Worm (Caenorhabditis elegans) whole organism, L4/young adult: ENCODE results near the gene Y43F8B.22.

Source experiments
- W03F9.2 ChIP-seq: fragments of 150-350 bp; optimal IDR thresholded peaks from 2 replicates; lab custom pipeline; 2014; ENCODE audit warnings: missing biosample characterization, missing genetic modification characterization
- dao-5 ChIP-seq: sonication (generic microtip); optimal IDR thresholded peaks from 2 replicates; lab custom pipeline; 2016; ENCODE audit warnings: missing genotype, missing genetic modification characterization, moderate library complexity, missing compliant biosample characterization
- him-1 ChIP-seq: sonication (generic microtip); optimal IDR thresholded peaks from 2 replicates; lab custom pipeline; 2016; ENCODE audit warnings: missing genotype, missing genetic modification reagents, missing genetic modification characterization, missing compliant biosample characterization

Gene Y43F8B.22

DNA sequence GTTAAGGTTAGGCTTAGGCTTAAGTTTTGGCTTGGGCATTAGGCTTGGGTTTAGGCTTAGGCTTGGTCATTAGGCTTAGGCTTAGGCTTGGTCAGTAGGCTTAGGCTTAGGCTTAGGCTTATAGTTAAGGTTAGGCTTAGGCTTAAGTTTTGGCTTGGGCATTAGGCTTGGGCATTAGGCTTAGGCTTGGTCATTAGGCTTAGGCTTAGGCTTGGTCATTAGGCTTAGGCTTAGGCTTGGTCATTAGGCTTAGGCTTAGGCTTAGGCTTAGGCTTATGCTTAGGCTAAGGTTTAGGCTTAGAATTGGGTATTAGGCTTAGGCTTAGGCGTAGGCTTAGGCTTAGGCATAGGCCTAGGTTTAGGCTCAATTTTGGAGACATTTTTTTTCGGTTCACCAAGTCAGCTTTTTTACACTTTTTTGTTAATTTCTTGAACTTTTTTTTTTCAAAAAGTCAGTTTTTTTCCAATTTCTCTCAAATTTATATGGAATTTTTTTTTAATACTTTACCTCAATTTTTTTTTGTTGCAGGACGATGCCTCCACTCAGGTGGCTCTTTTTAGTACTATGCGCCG lies 20.0 kb downstream of the Y43F8B.22 start, which contains the start of gene Y43F8B.3:
Gene Y43F8B.3 (plus strand): TSS at position 523 of the 573 bp plus-strand sequence.
- no peak for TF ChIP-seq W03F9.2 (tag; lab: Kevin White, UChicago)
- TF ChIP-seq dao-5 (tag; lab: Kevin White, UChicago): no peak
- TF ChIP-seq him-1: no peak

DNA sequence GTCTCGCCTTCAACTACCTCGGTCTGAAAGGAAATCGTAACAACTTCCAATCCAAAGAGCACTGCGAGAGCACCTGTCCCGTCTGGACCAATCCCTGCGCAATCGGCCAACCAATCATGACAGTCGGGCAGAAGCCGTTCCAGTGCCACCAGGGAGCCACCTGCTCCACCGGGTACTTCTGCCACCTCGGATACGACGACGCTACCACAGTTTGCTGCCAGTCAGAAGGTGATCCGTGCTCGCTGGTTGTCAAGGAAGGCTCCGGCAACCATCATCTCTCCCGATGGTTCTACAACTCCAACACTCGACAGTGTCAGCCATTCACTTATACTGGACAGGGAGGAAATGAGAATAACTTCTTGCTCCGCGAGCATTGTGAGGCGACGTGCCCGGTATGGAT lies 26.4 kb downstream of the Y43F8B.22 start:
- TF ChIP-seq W03F9.2 (tag; lab: Kevin White, UChicago) (no peak), dao-5 (tag; lab: Kevin White, UChicago) (no peak), him-1 (no peak)

DNA sequence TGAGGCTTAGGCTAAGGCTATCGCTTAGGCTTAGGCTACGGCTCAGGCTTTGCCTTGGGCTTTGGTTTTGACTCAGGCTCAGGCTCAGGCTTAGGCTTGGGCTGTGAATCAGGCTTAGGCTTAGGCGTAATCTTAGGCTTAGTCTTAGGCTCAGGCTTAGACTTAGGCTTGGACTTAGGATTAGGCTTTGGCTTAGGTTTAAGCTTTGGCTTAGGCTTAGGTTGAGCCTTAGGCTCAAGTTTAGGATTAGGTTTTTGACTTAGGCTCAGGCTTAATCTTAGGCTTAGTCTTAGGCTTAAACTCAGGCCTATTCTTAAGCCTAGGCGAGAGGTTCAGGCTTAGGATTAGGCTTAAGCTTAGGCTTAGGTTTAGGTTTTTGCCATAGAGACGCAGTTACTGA lies 27.7 kb downstream of the Y43F8B.22 start:
- TF ChIP-seq him-1: no peak
- no peak for TF ChIP-seq W03F9.2 (tag; lab: Kevin White, UChicago)
- TF ChIP-seq dao-5 (tag; lab: Kevin White, UChicago): no peak

DNA sequence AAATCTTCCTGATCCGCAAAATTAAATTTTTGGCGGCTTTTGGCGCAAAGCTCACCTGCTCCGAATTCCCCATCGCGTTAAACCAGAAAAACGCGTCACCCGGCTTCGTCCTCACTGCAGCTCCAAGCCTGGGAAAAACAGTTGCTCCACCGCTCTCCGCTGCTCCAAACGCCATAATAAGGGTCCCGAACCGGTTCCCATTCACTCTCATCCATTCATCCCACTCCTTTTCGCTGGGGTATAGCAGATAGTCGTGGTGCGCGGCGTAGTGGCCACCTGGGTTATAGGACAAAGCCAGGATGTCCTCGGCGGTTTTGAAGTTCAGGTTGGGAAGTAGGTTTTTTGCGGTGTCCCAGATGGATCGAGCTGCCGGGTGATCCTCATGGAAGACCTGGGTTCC lies 28.3 kb downstream of the Y43F8B.22 start:
- no peak for TF ChIP-seq him-1
- TF ChIP-seq dao-5 (tag; lab: Kevin White, UChicago): no peak
- TF ChIP-seq W03F9.2 (tag; lab: Kevin White, UChicago): no peak

DNA sequence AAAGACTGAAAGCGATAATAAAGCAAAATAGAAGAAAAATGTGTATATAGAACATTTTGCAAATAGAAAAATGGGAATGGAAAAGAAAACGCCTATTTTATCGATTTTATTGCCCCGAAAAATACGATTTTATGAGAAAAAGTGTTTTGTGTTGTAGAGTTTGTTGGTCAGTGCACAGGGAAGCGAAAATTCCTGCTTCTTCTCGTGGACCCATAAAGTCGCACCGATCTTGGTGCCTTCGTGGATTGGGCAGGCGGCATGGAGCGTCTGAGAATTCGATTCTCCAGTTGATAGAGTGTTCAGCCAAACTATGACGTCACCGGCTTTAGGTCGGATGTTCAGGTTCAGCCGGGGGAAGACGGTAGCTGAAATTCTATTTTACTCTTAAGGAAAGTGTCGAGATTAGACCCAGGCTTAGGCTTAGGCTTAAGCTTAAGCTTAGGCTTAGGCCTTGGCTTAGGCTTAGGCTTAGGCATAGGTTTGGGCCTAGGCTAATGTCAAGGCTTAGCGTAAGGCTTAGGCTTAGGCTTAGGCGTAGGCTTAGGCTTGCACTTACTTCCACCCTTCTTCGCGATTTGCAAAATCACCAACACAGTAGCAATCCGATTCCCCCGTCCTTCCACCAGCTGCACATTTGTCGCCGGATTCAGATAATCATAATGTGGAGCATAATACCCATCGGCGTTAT lies 29.8 kb downstream of the Y43F8B.22 start, which contains the start of gene Y43F8B.19:
Gene Y43F8B.19 (minus strand): TSS at position 51 of the 688 bp plus-strand sequence.
- TF ChIP-seq dao-5 (tag; lab: Kevin White, UChicago) (no peak), him-1 (no peak), W03F9.2 (tag; lab: Kevin White, UChicago) (no peak)

DNA sequence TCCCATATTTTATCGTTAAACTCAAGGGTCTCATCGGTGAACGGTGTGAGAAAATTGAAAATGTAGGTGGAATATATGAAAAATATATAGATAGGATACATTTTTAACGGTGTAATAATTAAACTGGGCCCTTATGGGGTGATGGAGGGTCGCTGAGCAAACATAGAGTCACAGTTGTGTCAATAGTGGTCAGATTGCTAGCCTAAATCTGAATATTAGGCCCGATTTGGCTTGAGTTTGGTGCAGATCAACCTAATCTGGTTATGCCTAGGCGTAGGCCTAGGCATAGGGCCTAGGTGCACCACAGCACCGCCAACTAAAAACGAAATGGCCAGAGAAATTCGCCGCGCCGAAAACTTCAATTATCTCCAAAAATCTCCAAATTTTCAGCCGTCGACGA lies 30.9 kb downstream of the Y43F8B.22 start, which contains the start of gene phy-4:
Gene phy-4 (minus strand): TSS at position 101 of the 400 bp plus-strand sequence.
- no peak for TF ChIP-seq him-1
- no peak for TF ChIP-seq dao-5 (tag; lab: Kevin White, UChicago)
- TF ChIP-seq W03F9.2 (tag; lab: Kevin White, UChicago): no peak

DNA sequence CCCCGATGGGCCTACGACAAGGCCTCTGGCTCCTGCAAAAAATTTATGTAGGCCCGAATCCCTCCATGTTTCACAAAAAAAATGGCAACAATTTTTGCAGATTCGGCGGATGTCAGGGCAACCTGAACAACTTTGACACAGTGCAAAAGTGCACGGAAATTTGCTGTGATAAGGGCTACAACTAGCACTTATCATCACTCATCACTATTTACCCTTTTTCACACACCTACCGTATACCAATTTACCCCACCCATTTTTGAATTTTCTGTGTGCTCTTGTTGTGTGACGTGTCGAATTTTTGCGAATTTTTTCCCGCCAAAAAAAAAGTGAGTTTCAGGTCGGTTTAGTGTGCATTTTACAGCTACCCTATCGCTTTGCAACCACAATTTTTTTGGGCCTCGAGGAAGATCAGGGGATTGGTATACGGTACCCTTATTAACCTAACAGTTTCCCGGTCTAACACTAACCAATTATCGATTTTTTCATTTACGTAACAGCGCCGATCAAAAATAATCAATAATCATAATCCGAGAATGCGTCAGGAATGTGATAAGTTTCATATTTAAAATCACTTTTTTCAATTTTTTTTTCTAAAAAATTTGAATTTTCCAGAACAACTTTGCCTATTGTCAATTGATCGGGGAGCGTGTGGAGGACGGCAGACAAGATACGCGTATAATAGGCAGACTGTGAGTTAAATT lies 36.0 kb downstream of the Y43F8B.22 start:
- TF ChIP-seq dao-5 (tag; lab: Kevin White, UChicago) (no peak), W03F9.2 (tag; lab: Kevin White, UChicago) (no peak), him-1 (no peak)

ce11 chrV:19519511-19519934 lies 36.9 kb downstream of the Y43F8B.22 start:
- TF ChIP-seq dao-5 (tag; lab: Kevin White, UChicago): no peak

ce11 chrV:19520130-19520529 lies 37.5 kb downstream of the Y43F8B.22 start:
- TF ChIP-seq him-1 (no peak), W03F9.2 (tag; lab: Kevin White, UChicago) (no peak), dao-5 (tag; lab: Kevin White, UChicago) (no peak)

DNA sequence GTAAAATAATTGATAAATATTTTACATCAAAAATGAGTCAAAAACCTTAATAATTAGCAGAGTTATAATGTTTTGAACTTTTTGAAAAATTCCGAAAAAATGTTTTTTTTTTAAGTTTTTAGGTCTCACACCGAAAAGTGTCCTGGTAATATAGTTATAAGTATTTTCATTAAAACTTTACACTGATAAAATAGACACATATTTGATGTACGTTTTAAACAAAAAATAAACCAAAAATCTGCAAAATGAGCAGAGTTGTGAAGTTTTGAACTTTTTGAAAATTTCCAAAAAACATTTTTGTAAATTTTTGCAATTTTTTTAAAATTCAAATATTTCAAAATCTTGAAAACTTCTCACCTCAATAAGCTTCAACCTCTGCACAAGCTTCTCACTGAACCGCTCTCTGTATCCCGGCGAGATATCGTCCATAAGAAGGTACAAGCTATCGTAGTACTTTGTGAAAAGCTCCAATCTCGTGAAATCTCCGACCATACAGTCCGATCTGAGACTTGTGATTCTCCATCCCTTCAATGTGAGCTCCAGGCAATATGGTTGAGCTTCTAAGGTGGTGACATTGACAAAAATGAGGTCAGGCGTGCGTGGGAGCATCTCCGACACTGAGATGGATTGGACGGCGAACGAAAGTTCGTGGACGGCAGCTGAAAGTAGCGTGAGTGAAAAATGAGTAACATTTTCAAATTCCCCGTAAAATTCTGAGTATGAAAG lies 38.1 kb downstream of the Y43F8B.22 start:
- TF ChIP-seq him-1 (no peak), W03F9.2 (tag; lab: Kevin White, UChicago) (no peak), dao-5 (tag; lab: Kevin White, UChicago) (no peak)

DNA sequence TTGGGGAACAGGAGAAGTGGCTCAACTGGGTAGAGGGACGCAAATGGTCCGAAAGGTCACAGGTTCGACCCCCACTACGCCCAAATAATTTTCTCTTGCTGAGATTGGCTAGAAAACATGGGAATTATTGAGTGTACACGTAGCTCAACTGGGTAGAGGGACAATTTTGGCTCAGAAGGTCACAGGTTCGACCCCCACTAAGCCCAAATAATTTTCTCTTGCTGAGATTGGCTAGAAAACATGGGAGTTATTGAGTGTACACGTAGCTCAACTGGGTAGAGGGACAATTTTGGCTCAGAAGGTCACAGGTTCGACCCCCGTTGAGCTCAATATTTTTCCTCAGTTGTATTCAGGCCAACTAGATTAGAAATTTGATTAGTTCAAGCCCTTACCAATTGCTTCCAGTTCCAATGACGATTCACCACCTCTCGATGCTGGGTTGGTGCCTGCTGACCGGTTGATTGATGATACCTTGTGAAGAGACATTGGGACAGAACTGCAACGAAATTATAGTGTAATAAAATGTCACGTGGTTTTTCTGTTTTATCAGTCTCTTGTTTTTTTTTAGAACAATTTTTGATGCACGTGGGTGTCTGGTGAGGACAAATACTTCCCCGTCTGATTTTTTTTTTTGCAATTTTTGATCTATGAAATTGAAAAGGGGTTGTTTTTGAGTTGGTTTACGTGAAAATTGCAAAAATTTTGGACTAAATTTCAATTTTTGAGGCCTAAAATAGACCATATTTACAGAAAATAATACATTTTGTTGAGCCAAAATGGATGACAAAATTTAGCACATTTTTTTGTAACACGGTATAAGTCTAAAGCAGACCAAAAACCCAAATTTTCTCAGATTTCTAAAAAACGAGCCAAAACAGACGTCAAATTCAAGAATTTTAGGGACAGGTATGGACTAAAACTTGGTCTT lies 39.0 kb downstream of the Y43F8B.22 start:
- TF ChIP-seq dao-5 (tag; lab: Kevin White, UChicago) (no peak), him-1 (no peak), W03F9.2 (tag; lab: Kevin White, UChicago) (no peak)

DNA sequence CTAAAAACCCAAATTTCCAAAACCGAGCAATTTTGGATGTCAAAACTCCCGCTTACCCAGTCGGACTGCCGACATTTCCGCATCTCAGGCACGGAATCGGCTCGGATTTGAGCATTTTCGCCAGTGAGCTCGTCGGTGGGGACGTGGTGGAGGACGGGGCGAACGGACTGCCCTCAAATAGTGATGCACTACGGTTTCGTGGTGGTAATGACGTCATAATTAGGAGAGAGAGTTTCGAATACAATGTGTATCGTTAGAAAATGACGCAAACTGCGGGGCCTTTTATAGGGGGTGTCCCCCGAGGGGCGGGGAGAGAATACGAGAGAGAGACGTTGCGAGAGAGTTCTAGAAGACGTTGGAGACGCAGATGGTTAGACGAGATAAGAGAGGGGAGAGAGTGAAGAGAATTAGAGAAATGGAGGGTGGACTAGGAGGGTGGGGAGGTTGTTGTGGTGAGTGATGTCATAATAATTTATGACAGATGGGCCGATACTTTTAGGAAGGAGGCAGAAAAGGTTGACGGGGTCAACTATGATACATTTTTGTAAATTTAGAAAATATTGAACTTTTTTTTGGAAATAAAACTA lies 40.0 kb downstream of the Y43F8B.22 start:
- TF ChIP-seq W03F9.2 (tag; lab: Kevin White, UChicago) (peak; percentile 68), him-1 (peak; percentile 83), dao-5 (tag; lab: Kevin White, UChicago) (no peak)
